Worm (Caenorhabditis elegans) whole organism, L3 larva: ENCODE measurements around the gene col-105.

ENCODE experiments used
- aly-2 ChIP-seq: fragments of 150-350 bp; optimal IDR thresholded peaks from 2 replicates; lab custom pipeline; 2014; ENCODE audit warnings: missing biosample characterization, missing genetic modification characterization
- daf-12 ChIP-seq: fragments of 150-350 bp; optimal IDR thresholded peaks from 2 replicates; lab custom pipeline; 2014; ENCODE audit warnings: missing biosample characterization, missing genetic modification reagents, missing genetic modification characterization
- fos-1 ChIP-seq: fragments of 150-350 bp; optimal IDR thresholded peaks from 2 replicates; lab custom pipeline; 2014; ENCODE audit warnings: missing biosample characterization, missing genetic modification characterization
- hmg-11 ChIP-seq: sonication (generic microtip); optimal IDR thresholded peaks from 2 replicates; lab custom pipeline; 2016; ENCODE audit warnings: missing genetic modification characterization, missing compliant biosample characterization
- lin-39 ChIP-seq: fragments of 150-350 bp; optimal IDR thresholded peaks from 2 replicates; lab custom pipeline; 2018; ENCODE audit warnings: missing biosample characterization, missing genetic modification reagents, missing genetic modification characterization
- mdl-1 ChIP-seq: fragments of 150-350 bp; optimal IDR thresholded peaks from 2 replicates; lab custom pipeline; 2014; ENCODE audit warnings: missing biosample characterization, missing genetic modification characterization
- nhr-11 ChIP-seq: fragments of 150-350 bp; optimal IDR thresholded peaks from 2 replicates; lab custom pipeline; 2014; ENCODE audit warnings: missing biosample characterization, missing genetic modification characterization
- nhr-12 ChIP-seq: fragments of 150-350 bp; optimal IDR thresholded peaks from 2 replicates; lab custom pipeline; 2014; ENCODE audit warnings: missing biosample characterization, missing genetic modification characterization
- nhr-28 ChIP-seq: fragments of 150-350 bp; optimal IDR thresholded peaks from 2 replicates; lab custom pipeline; 2014; ENCODE audit warnings: missing biosample characterization, missing genetic modification characterization
- pha-4 ChIP-seq: fragments of 150-350 bp; optimal IDR thresholded peaks from 2 replicates; lab custom pipeline; 2014; ENCODE audit warnings: missing biosample characterization, missing genetic modification reagents, missing genetic modification characterization
- sea-2 ChIP-seq: fragments of 150-350 bp; sonication (generic microtip); optimal IDR thresholded peaks from 4 replicates; lab custom pipeline; 2014; ENCODE audit warnings: missing biosample characterization, missing genetic modification reagents, missing genetic modification characterization
- skn-1 ChIP-seq: fragments of 150-350 bp; optimal IDR thresholded peaks from 2 replicates; lab custom pipeline; 2014; ENCODE audit warnings: missing biosample characterization, missing genetic modification characterization
- snpc-4 ChIP-seq: fragments of 150-350 bp; optimal IDR thresholded peaks from 2 replicates; lab custom pipeline; 2014; ENCODE audit warnings: missing biosample characterization, missing genetic modification characterization
- ztf-11 ChIP-seq: fragments of 150-350 bp; optimal IDR thresholded peaks from 2 replicates; lab custom pipeline; 2014; ENCODE audit warnings: missing biosample characterization, missing genetic modification characterization

DNA sequence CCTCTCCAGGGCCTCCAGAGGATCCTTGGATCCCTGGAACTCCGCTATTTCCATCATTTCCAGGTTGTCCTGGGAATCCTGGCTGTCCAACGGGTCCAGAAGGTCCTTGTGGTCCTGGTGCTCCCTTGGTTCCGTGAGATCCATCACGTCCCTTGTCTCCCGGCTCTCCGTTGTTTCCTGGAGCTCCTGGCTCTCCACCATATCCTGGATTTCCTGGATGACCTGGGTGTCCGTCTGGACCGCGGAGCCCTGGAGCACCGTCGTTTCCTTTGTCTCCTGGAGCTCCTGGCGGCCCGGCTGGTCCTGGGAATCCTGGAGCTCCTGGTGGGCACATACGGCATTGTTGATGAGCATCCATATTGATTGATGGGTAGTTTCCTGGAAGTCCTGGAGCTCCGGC lies 5.2 kb downstream of the col-105 start:
- no peak for TF ChIP-seq fos-1 (tag; lab: Kevin White, UChicago)
- TF ChIP-seq snpc-4 (tag; lab: Kevin White, UChicago), result no peak
- TF ChIP-seq ztf-11 (tag; lab: Kevin White, UChicago), result no peak
- no peak for TF ChIP-seq nhr-28 (tag; lab: Kevin White, UChicago)
- no peak for TF ChIP-seq hmg-11 (tag; lab: Kevin White, UChicago)
- TF ChIP-seq nhr-11 (tag; lab: Kevin White, UChicago), result no peak
- TF ChIP-seq sea-2 (GFP tag; lab: Kevin White, UChicago), result no peak
- TF ChIP-seq daf-12 (tag; lab: Kevin White, UChicago), result no peak
- TF ChIP-seq lin-39 (tag; lab: Kevin White, UChicago), result no peak
- no peak for TF ChIP-seq skn-1
- TF ChIP-seq mdl-1 (tag; lab: Kevin White, UChicago), result no peak
- no peak for TF ChIP-seq nhr-12 (tag; lab: Kevin White, UChicago)
- TF ChIP-seq pha-4 (tag; lab: Kevin White, UChicago), result no peak
- no peak for TF ChIP-seq aly-2 (tag; lab: Kevin White, UChicago)
